Fruit fly (Drosophila melanogaster) whole organism, embryonic: Measurements from ENCODE around the gene klar.

Experiments used
- ATbp ChIP-seq: fragments of 200-800 bp; sonication (Bioruptor generic); optimal IDR thresholded peaks from 2 replicates; lab custom pipeline; 2017; ENCODE audit warnings: missing biosample characterization, mild to moderate bottlenecking, missing genetic modification characterization, missing genetic modification reagents
- C15 ChIP-seq: fragments of 200-800 bp; sonication (Bioruptor generic); IDR thresholded peaks from 3 replicates; pipeline ENCODE4 v1.3.6; 2022; ENCODE audit warnings: missing biosample characterization, missing genetic modification characterization
- CG10209 ChIP-seq: fragments of 200-800 bp; sonication (Bioruptor generic); optimal IDR thresholded peaks from 3 replicates; lab custom pipeline; 2017; ENCODE audit warnings: missing biosample characterization, mild to moderate bottlenecking, missing genetic modification characterization, missing genetic modification reagents
- CG12391 ChIP-seq: fragments of 200-800 bp; sonication (Bioruptor generic); optimal IDR thresholded peaks from 3 replicates; lab custom pipeline; 2018; ENCODE audit warnings: missing biosample characterization, mild to moderate bottlenecking, missing genetic modification characterization, moderate library complexity
- CG15011 ChIP-seq: fragments of 200-800 bp; sonication (Bioruptor generic); optimal IDR thresholded peaks from 3 replicates; lab custom pipeline; 2018; ENCODE audit warnings: missing biosample characterization, mild to moderate bottlenecking, missing genetic modification characterization
- CG31365 ChIP-seq: fragments of 200-800 bp; sonication (Bioruptor generic); optimal IDR thresholded peaks from 2 replicates; lab custom pipeline; 2018; ENCODE audit warnings: missing biosample characterization, mild to moderate bottlenecking, missing genetic modification characterization
- CG31441 ChIP-seq: fragments of 200-800 bp; sonication (Bioruptor generic); IDR thresholded peaks from 2 replicates; pipeline ENCODE4 v1.3.6; 2022; ENCODE audit warnings: missing biosample characterization, missing genetic modification characterization
- CG3163 ChIP-seq: fragments of 200-800 bp; sonication (Bioruptor generic); optimal IDR thresholded peaks from 3 replicates; lab custom pipeline; 2016; ENCODE audit warnings: missing biosample characterization, missing genetic modification characterization
- CG43689 ChIP-seq: fragments of 200-800 bp; sonication (Bioruptor generic); IDR thresholded peaks from 2 replicates; pipeline ENCODE4 v1.3.6; 2022; ENCODE audit warnings: missing biosample characterization, missing genetic modification characterization
- CG7271 ChIP-seq: fragments of 200-800 bp; sonication (Bioruptor generic); optimal IDR thresholded peaks from 2 replicates; lab custom pipeline; 2018; ENCODE audit warnings: missing biosample characterization, mild to moderate bottlenecking, missing genetic modification characterization, moderate library complexity
- CG7839 ChIP-seq: fragments of 200-800 bp; sonication (Bioruptor generic); optimal IDR thresholded peaks from 3 replicates; lab custom pipeline; 2018; ENCODE audit warnings: missing biosample characterization, mild to moderate bottlenecking, missing genetic modification characterization, moderate library complexity
- CG9437 ChIP-seq: fragments of 200-800 bp; sonication (Bioruptor generic); optimal IDR thresholded peaks from 2 replicates; lab custom pipeline; 2018; ENCODE audit warnings: missing biosample characterization, mild to moderate bottlenecking, missing genetic modification characterization
- CoRest ChIP-seq: fragments of 200-800 bp; sonication (Bioruptor generic); optimal IDR thresholded peaks from 3 replicates; lab custom pipeline; 2018; ENCODE audit warnings: missing biosample characterization, mild to moderate bottlenecking, missing genetic modification characterization, moderate library complexity
- CrebB ChIP-seq: fragments of 200-800 bp; sonication (Bioruptor generic); optimal IDR thresholded peaks from 3 replicates; lab custom pipeline; 2018; ENCODE audit warnings: missing biosample characterization, mild to moderate bottlenecking, missing genetic modification characterization
- Dek ChIP-seq: fragments of 200-800 bp; sonication (Bioruptor generic); optimal IDR thresholded peaks from 3 replicates; lab custom pipeline; 2019; ENCODE audit warnings: missing biosample characterization, mild to moderate bottlenecking, missing genetic modification characterization, moderate library complexity
- E2f2 ChIP-seq: fragments of 200-800 bp; sonication (Bioruptor generic); IDR thresholded peaks from 2 replicates; pipeline ENCODE4 v1.3.6; 2022; ENCODE audit warnings: missing biosample characterization, missing genetic modification characterization
- Fer2 ChIP-seq: fragments of 200-800 bp; sonication (Bioruptor generic); optimal IDR thresholded peaks from 2 replicates; lab custom pipeline; 2018; ENCODE audit warnings: missing biosample characterization, mild to moderate bottlenecking, missing genetic modification characterization, moderate library complexity
- Gsc ChIP-seq: fragments of 200-800 bp; sonication (Bioruptor generic); IDR thresholded peaks from 2 replicates; pipeline ENCODE4 v1.3.6; 2022; ENCODE audit warnings: missing biosample characterization, missing genetic modification characterization
- HLHmδ ChIP-seq: fragments of 200-800 bp; sonication (Bioruptor generic); optimal IDR thresholded peaks from 2 replicates; lab custom pipeline; 2018; ENCODE audit warnings: missing biosample characterization, mild to moderate bottlenecking, missing genetic modification characterization, moderate library complexity
- Hand ChIP-seq: fragments of 200-800 bp; sonication (Bioruptor generic); optimal IDR thresholded peaks from 2 replicates; lab custom pipeline; 2017; ENCODE audit warnings: mild to moderate bottlenecking, missing biosample characterization, missing genetic modification reagents, missing genetic modification characterization
- MBD-R2 ChIP-seq: fragments of 200-800 bp; sonication (Bioruptor generic); IDR thresholded peaks from 2 replicates; pipeline ENCODE4 v1.3.6; 2022; ENCODE audit warnings: missing biosample characterization, missing genetic modification characterization
- Rx ChIP-seq: fragments of 200-800 bp; sonication (Bioruptor generic); IDR thresholded peaks from 2 replicates; pipeline ENCODE4 v1.3.6; 2022; ENCODE audit warnings: missing biosample characterization, missing genetic modification characterization
- ash1 ChIP-seq: fragments of 200-800 bp; sonication (Bioruptor generic); optimal IDR thresholded peaks from 2 replicates; lab custom pipeline; 2018; ENCODE audit warnings: missing biosample characterization, mild to moderate bottlenecking, missing genetic modification characterization
- bsh ChIP-seq, 2 experiments: fragments of 200-800 bp; sonication (Bioruptor generic); optimal IDR thresholded peaks; 2 replicates each; lab custom pipeline; 2017 to 2018; ENCODE audit warnings: mild to moderate bottlenecking in 2 of 2, missing biosample characterization in 2 of 2, missing genetic modification characterization in 2 of 2, moderate library complexity in 1 of 2
- crol ChIP-seq: fragments of 200-800 bp; sonication (Bioruptor generic); IDR thresholded peaks from 2 replicates; pipeline ENCODE4 v1.3.6; 2022; ENCODE audit warnings: missing biosample characterization, missing genetic modification characterization
- cwo ChIP-seq: fragments of 200-800 bp; sonication (Bioruptor generic); optimal IDR thresholded peaks from 3 replicates; lab custom pipeline; 2017; ENCODE audit warnings: missing biosample characterization, missing genetic modification characterization, mild to moderate bottlenecking, moderate library complexity, missing genetic modification reagents
- dimm ChIP-seq: fragments of 200-800 bp; sonication (Bioruptor generic); IDR thresholded peaks from 2 replicates; pipeline ENCODE4 v1.3.6; 2022; ENCODE audit warnings: missing biosample characterization, missing genetic modification characterization
- dm ChIP-seq: fragments of 200-800 bp; sonication (Bioruptor generic); optimal IDR thresholded peaks from 3 replicates; lab custom pipeline; 2016; ENCODE audit warnings: missing biosample characterization, missing genetic modification characterization
- en ChIP-seq: fragments of 200-800 bp; sonication (Bioruptor generic); optimal IDR thresholded peaks from 2 replicates; lab custom pipeline; 2016; ENCODE audit warnings: missing biosample characterization, missing genetic modification characterization
- ewg ChIP-seq: fragments of 200-800 bp; sonication (Bioruptor generic); optimal IDR thresholded peaks from 3 replicates; lab custom pipeline; 2017; ENCODE audit warnings: mild to moderate bottlenecking, missing biosample characterization, missing genetic modification reagents, missing genetic modification characterization
- fru ChIP-seq: fragments of >200 bp; optimal IDR thresholded peaks from 2 replicates; lab custom pipeline; 2017
- gcm ChIP-seq: fragments of 200-800 bp; sonication (Bioruptor generic); optimal IDR thresholded peaks from 2 replicates; lab custom pipeline; 2019; ENCODE audit warnings: missing biosample characterization, mild to moderate bottlenecking, missing genetic modification characterization, moderate library complexity
- gro ChIP-seq: fragments of 200-800 bp; sonication (Bioruptor generic); optimal IDR thresholded peaks from 2 replicates; lab custom pipeline; 2016; ENCODE audit warnings: missing biosample characterization, missing genetic modification characterization
- gsb-n ChIP-seq: fragments of 200-800 bp; sonication (Bioruptor generic); optimal IDR thresholded peaks from 3 replicates; lab custom pipeline; 2018; ENCODE audit warnings: missing biosample characterization, mild to moderate bottlenecking, missing genetic modification characterization
- lilli ChIP-seq: fragments of 200-800 bp; sonication (Bioruptor generic); optimal IDR thresholded peaks from 3 replicates; lab custom pipeline; 2016; ENCODE audit warnings: missing biosample characterization, missing genetic modification characterization
- mirr ChIP-seq: fragments of 200-800 bp; sonication (Bioruptor generic); optimal IDR thresholded peaks from 3 replicates; lab custom pipeline; 2018; ENCODE audit warnings: missing biosample characterization, mild to moderate bottlenecking, missing genetic modification characterization
- pan ChIP-seq, 4 experiments: fragments of >200 bp in 3 of 4; fragments of 200-800 bp in 1 of 4; sonication (Bioruptor generic) in 1 of 4; optimal IDR thresholded peaks in 3 of 4; IDR thresholded peaks in 1 of 4; 2 replicates each; pipeline versions ENCODE4 v1.3.6 to Lab custom; 2017 to 2022; ENCODE audit warnings: missing biosample characterization in 2 of 4, missing genetic modification characterization in 2 of 4, mixed read lengths in 1 of 4
- prd ChIP-seq, 3 experiments: fragments of >200 bp in 2 of 3; fragments of 200-800 bp in 1 of 3; sonication (Bioruptor generic) in 1 of 3; optimal IDR thresholded peaks in 2 of 3; IDR thresholded peaks in 1 of 3; 2 replicates in 2 of 3; 3 replicates in 1 of 3; pipeline versions ENCODE4 v1.3.6 to Lab custom; 2017 to 2022; ENCODE audit warnings: missing biosample characterization in 1 of 3, missing genetic modification characterization in 1 of 3
- ro ChIP-seq: fragments of 200-800 bp; sonication (Bioruptor generic); IDR thresholded peaks from 2 replicates; pipeline ENCODE4 v1.3.6; 2022; ENCODE audit warnings: missing biosample characterization, missing genetic modification characterization
- sug ChIP-seq: fragments of 200-800 bp; optimal IDR thresholded peaks from 2 replicates; lab custom pipeline; 2019; ENCODE audit warnings: missing biosample characterization, mild to moderate bottlenecking, missing genetic modification characterization, moderate library complexity
- tio ChIP-seq: fragments of 200-800 bp; sonication (Bioruptor generic); optimal IDR thresholded peaks from 2 replicates; lab custom pipeline; 2017; ENCODE audit warnings: missing biosample characterization, missing genetic modification characterization, inconsistent platforms
- toy ChIP-seq: fragments of 200-800 bp; sonication (Bioruptor generic); IDR thresholded peaks from 2 replicates; pipeline ENCODE4 v1.3.6; 2022; ENCODE audit warnings: missing biosample characterization, missing genetic modification characterization
- tup ChIP-seq: fragments of 200-800 bp; sonication (Bioruptor generic); optimal IDR thresholded peaks from 2 replicates; lab custom pipeline; 2016; ENCODE audit warnings: missing biosample characterization, mild to moderate bottlenecking, missing genetic modification characterization, moderate library complexity
- twi ChIP-seq: fragments of 200-800 bp; optimal IDR thresholded peaks from 2 replicates; lab custom pipeline; 2019; ENCODE audit warnings: missing biosample characterization, mild to moderate bottlenecking, missing genetic modification characterization, moderate library complexity
- wek ChIP-seq: fragments of 200-800 bp; sonication (Bioruptor generic); optimal IDR thresholded peaks from 3 replicates; lab custom pipeline; 2018; ENCODE audit warnings: missing biosample characterization, mild to moderate bottlenecking, missing genetic modification characterization, moderate library complexity
- zen2 ChIP-seq: fragments of 200-800 bp; sonication (Bioruptor generic); IDR thresholded peaks from 3 replicates; pipeline ENCODE4 v1.3.6; 2022; ENCODE audit warnings: missing biosample characterization, missing genetic modification characterization; ENCODE audit not compliant: partially characterized antibody

The klar gene

DNA sequence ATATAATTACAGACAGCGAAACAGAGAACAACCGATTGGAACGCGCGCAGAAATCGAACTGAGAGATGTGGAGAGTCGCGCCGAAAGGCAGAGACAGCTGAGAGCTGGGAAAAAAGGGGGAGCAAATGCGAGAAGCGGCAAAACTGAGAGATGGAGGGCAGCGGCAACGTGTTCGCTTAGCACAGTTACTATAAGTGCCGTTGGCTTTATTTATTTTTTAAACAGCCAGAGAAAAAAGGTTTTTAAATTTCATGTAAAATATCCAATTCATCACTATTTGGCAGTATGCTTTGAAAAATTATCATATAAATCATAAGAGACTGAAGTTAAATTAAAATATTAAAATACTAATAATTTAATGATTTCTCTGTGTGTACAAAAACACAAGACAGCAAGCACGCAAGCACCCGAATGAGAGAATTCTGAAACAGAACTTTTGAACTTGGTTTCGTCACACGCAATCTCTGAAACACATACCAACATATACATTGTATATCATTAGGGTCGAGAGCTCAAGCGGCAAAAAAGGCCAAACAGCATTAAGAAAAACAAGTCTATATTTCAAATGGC lies 99.3 kb downstream of the klar start (continued):
- TF ChIP-seq MBD-R2 (GFP tag; lab: Robert Waterston, UW) (peak; percentile 74), dm (GFP tag; lab: Kevin White, UChicago) (peak; percentile 45)

DNA sequence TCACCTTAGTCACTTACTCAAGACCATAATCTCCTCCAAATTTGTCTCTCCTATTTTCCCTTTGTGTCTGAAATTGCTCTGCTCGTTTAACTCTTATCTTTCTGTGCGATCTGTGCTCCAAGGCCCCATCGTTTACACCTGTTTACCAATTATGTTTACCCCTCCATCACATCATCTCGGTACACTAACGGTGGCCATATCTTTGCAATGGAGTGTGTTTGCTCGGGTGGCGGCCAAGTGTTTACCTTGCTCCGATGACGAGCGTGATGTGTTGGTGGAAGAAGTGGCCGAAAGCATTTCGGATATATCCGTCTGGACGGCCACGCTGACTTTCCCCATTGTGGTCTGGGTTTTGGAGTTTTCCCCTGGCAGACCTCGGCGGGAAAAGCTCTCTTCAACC lies 100.2 kb downstream of the klar start:
- TF ChIP-seq ATbp (GFP tag; lab: Kevin White, UChicago) (peak; percentile 93), gsb-n (peak; percentile 56), fru (lab: Kevin White, UChicago) (no peak), CG15011 (GFP tag; lab: Kevin White, UChicago) (peak; percentile 55), CG31365 (tag; lab: Kevin White, UChicago) (peak; percentile 83), CrebB (peak; percentile 83), cwo (GFP tag; lab: Kevin White, UChicago) (peak; percentile 15), prd (optimal IDR thresholded peaks at IDR 0.05; lab: Kevin White, UChicago) (no peak), prd (GFP tag; IDR thresholded peaks at IDR 0.05; lab: Robert Waterston, UW) (peak; percentile 30; the same call in 1 of the 3 replicates), CG12391 (tag; lab: Kevin White, UChicago) (peak; percentile 28), wek (peak; percentile 90), crol (0 out of 2 replicates have a peak, but pooled peaks have one; percentile 15), gro (GFP tag; lab: Kevin White, UChicago) (peak; percentile 43), bsh (GFP tag; optimal IDR thresholded peaks at IDR 0.05; lab: Kevin White, UChicago) (peak; percentile 6 to 62), tio (GFP tag; lab: Kevin White, UChicago) (no peak), C15 (no peak), en (peak; percentile 27), lilli (GFP tag; lab: Kevin White, UChicago) (no peak), CG9437 (no peak), Hand (GFP tag; lab: Kevin White, UChicago) (peak; percentile 18), CoRest (tag; lab: Kevin White, UChicago) (peak; percentile 10), HLHmδ (peak; percentile 95), zen2 (GFP tag; lab: Robert Waterston, UW) (no peak), Fer2 (tag; lab: Kevin White, UChicago) (peak; percentile 64), dimm (GFP tag; lab: Robert Waterston, UW) (no peak), E2f2 (GFP tag; lab: Robert Waterston, UW) (peak; percentile 25; the same call in 1 of the 2 replicates), pan (optimal IDR thresholded peaks at IDR 0.05; lab: Kevin White, UChicago) (no peak), pan (GFP tag; optimal IDR thresholded peaks at IDR 0.05 in 1 of 2, IDR thresholded peaks at IDR 0.05 in 1 of 2) (peak in 1 of 2 experiments; percentile 37), ash1 (GFP tag; lab: Kevin White, UChicago) (peak; percentile 76), Dek (tag; lab: Kevin White, UChicago) (peak; percentile 30), mirr (GFP tag; lab: Kevin White, UChicago) (peak; percentile 96), Gsc (GFP tag; lab: Robert Waterston, UW) (no peak), Rx (GFP tag; lab: Robert Waterston, UW) (0 out of 2 replicates have a peak, but pooled peaks have one; percentile 13), toy (GFP tag; lab: Robert Waterston, UW) (0 out of 2 replicates have a peak, but pooled peaks have one; percentile 33), CG7271 (no peak), ro (no peak), CG43689 (GFP tag; lab: Robert Waterston, UW) (no peak), CG7839 (tag; lab: Kevin White, UChicago) (no peak), CG10209 (GFP tag; lab: Kevin White, UChicago) (peak; percentile 3), gcm (peak; percentile 63), tup (GFP tag; lab: Kevin White, UChicago) (peak; percentile 26), twi (tag; lab: Kevin White, UChicago) (no peak), CG31441 (GFP tag; lab: Robert Waterston, UW) (no peak; the same call in 1 of the 2 replicates), sug (peak; percentile 54), ewg (GFP tag; lab: Kevin White, UChicago) (peak; percentile 10), CG3163 (GFP tag; lab: Kevin White, UChicago) (peak; percentile 4)
